Fruit fly (Drosophila melanogaster): ENCODE results near the gene Ccm3.

Ccm3 gene

dm6 chr3R:15371833-15372232 is at the start of gene Ccm3, which contains the start of gene CG6136 (continued):
- TF ChIP-seq stc (GFP tag; IDR thresholded peaks at IDR 0.05) (no peak), Dp (GFP tag; optimal IDR thresholded peaks at IDR 0.05) (peak; percentile 52), Oli (tag; optimal IDR thresholded peaks at IDR 0.05) (no peak), Opbp (GFP tag; IDR thresholded peaks at IDR 0.05; ENCODE audit: partially characterized antibody) (peak; percentile 93), CG14860 (GFP tag; IDR thresholded peaks at IDR 0.05; ENCODE audit: partially characterized antibody) (peak; percentile 90), CG2120 (GFP tag; optimal IDR thresholded peaks at IDR 0.05) (peak; percentile 72), toy (GFP tag; IDR thresholded peaks at IDR 0.05) (no peak), CG9215 (GFP tag; IDR thresholded peaks at IDR 0.05) (no peak), CG10209 (GFP tag; optimal IDR thresholded peaks at IDR 0.05) (no peak), ERR (GFP tag; optimal IDR thresholded peaks at IDR 0.05) (peak; percentile 21), CG7556 (GFP tag; optimal IDR thresholded peaks at IDR 0.05) (no peak), cato (GFP tag; optimal IDR thresholded peaks at IDR 0.05; ENCODE audit: borderline replicate concordance) (no peak), esg (GFP tag; conservative IDR thresholded peaks at IDR 0.05) (no peak), Dad (GFP tag; optimal IDR thresholded peaks at IDR 0.05) (peak; percentile 20), cwo (GFP tag; optimal IDR thresholded peaks at IDR 0.05) (no peak), B-H1 (GFP tag; IDR thresholded peaks at IDR 0.05) (no peak), CG17568 (GFP tag; optimal IDR thresholded peaks at IDR 0.05) (no peak), TFAM (GFP tag; optimal IDR thresholded peaks at IDR 0.05) (no peak), HmgZ (tag; optimal IDR thresholded peaks at IDR 0.05) (peak; percentile 82), ems (GFP tag; optimal IDR thresholded peaks at IDR 0.05) (no peak), CG17385 (GFP tag; optimal IDR thresholded peaks at IDR 0.05) (peak; percentile 41), CG9876 (GFP tag; optimal IDR thresholded peaks at IDR 0.05) (no peak), tup (GFP tag; optimal IDR thresholded peaks at IDR 0.05) (no peak), CG2678 (tag; optimal IDR thresholded peaks at IDR 0.05) (no peak), al (GFP tag; IDR thresholded peaks at IDR 0.05) (peak; percentile 52; the same call in 1 of the 2 replicates), ftz-f1 (GFP tag; optimal IDR thresholded peaks at IDR 0.05) (no peak), CG10565 (GFP tag; optimal IDR thresholded peaks at IDR 0.05) (no peak), CG7928 (GFP tag; optimal IDR thresholded peaks at IDR 0.05) (peak; percentile 27), insv (GFP tag; optimal IDR thresholded peaks at IDR 0.05) (peak in 1 of 2 experiments; percentile 75), Atf6 (GFP tag; IDR thresholded peaks at IDR 0.05) (0 out of 2 replicates have a peak, but pooled peaks have one; percentile 13), seq (GFP tag; IDR thresholded peaks at IDR 0.05) (peak; percentile 17; the same call in 1 of the 2 replicates), NK7.1 (GFP tag; optimal IDR thresholded peaks at IDR 0.05) (no peak), CG3847 (GFP tag; IDR thresholded peaks at IDR 0.05) (peak; percentile 65), NC2α (GFP tag; optimal IDR thresholded peaks at IDR 0.05) (no peak), HLH4C (GFP tag; IDR thresholded peaks at IDR 0.05; ENCODE audit: partially characterized antibody) (peak; percentile 91), CG4328 (GFP tag; optimal IDR thresholded peaks at IDR 0.05) (no peak), Dek (tag; optimal IDR thresholded peaks at IDR 0.05) (no peak), Dref (GFP tag; IDR thresholded peaks at IDR 0.05) (peak; percentile 97), CG17328 (GFP tag; IDR thresholded peaks at IDR 0.05) (peak; percentile 46), az2 (GFP tag; optimal IDR thresholded peaks at IDR 0.05) (no peak), ap (GFP tag; IDR thresholded peaks at IDR 0.05) (no peak), Sox100B (GFP tag; optimal IDR thresholded peaks at IDR 0.05) (no peak), CG8924 (tag; optimal IDR thresholded peaks at IDR 0.05) (peak; percentile 57), Deaf1 (tag; optimal IDR thresholded peaks at IDR 0.05) (peak; percentile 50), B-H2 (GFP tag; optimal IDR thresholded peaks at IDR 0.05) (peak; percentile 68), otp (GFP tag; IDR thresholded peaks at IDR 0.05) (no peak), MBD-R2 (GFP tag; IDR thresholded peaks at IDR 0.05) (peak; percentile 97), Side (GFP tag; optimal IDR thresholded peaks at IDR 0.05) (peak; percentile 59), CG15514 (GFP tag; optimal IDR thresholded peaks at IDR 0.05) (peak; percentile 79), H2.0 (GFP tag; IDR thresholded peaks at IDR 0.05) (peak; percentile 24), CG3407 (GFP tag; optimal IDR thresholded peaks at IDR 0.05) (no peak)
